Worm (Caenorhabditis elegans) whole organism, L3 larva: ENCODE data around the gene cutl-29.
A peak's percentile ranks its signal among the peaks of the same experiment; 100 is the strongest.

Experiments
- ama-1 ChIP-seq: fragments of 150-350 bp; optimal IDR thresholded peaks from 2 replicates; lab custom pipeline; 2018
- fkh-10 ChIP-seq: sonication (generic microtip); optimal IDR thresholded peaks from 2 replicates; lab custom pipeline; 2017; ENCODE audit warnings: missing biosample characterization, missing genetic modification reagents, missing genetic modification characterization
- mml-1 ChIP-seq: fragments of 150-350 bp; sonication (generic microtip); optimal IDR thresholded peaks from 3 replicates; lab custom pipeline; 2014; ENCODE audit warnings: missing biosample characterization, missing genetic modification characterization
- nhr-12 ChIP-seq: fragments of 150-350 bp; optimal IDR thresholded peaks from 2 replicates; lab custom pipeline; 2014; ENCODE audit warnings: missing biosample characterization, missing genetic modification characterization
- nhr-23 ChIP-seq: fragments of 150-350 bp; optimal IDR thresholded peaks from 2 replicates; lab custom pipeline; 2014; ENCODE audit warnings: missing biosample characterization, missing genetic modification reagents, missing genetic modification characterization
- pha-4 ChIP-seq: fragments of 150-350 bp; optimal IDR thresholded peaks from 2 replicates; lab custom pipeline; 2014; ENCODE audit warnings: missing biosample characterization, missing genetic modification reagents, missing genetic modification characterization
- pqm-1 ChIP-seq: fragments of 150-350 bp; optimal IDR thresholded peaks from 2 replicates; lab custom pipeline; 2017; ENCODE audit warnings: missing biosample characterization, missing genetic modification characterization, inconsistent platforms
- snpc-4 ChIP-seq: fragments of 150-350 bp; optimal IDR thresholded peaks from 2 replicates; lab custom pipeline; 2014; ENCODE audit warnings: missing biosample characterization, missing genetic modification characterization
- zag-1 ChIP-seq: fragments of 150-350 bp; optimal IDR thresholded peaks from 2 replicates; lab custom pipeline; 2014; ENCODE audit warnings: missing biosample characterization, missing genetic modification characterization
- ztf-11 ChIP-seq: fragments of 150-350 bp; optimal IDR thresholded peaks from 2 replicates; lab custom pipeline; 2014; ENCODE audit warnings: missing biosample characterization, missing genetic modification characterization

ce11 chrX:8252293-8252692 is 18.5 kb downstream of the cutl-29 start, which contains the start of gene M60.6:
- TF ChIP-seq snpc-4 (tag; lab: Kevin White, UChicago) (peak; percentile 34), zag-1 (tag; lab: Kevin White, UChicago) (no peak), ztf-11 (no peak), mml-1 (no peak), pqm-1 (tag; lab: Kevin White, UChicago) (no peak), ama-1 (lab: Kevin White, UChicago) (no peak), pha-4 (tag; lab: Kevin White, UChicago) (no peak), fkh-10 (GFP tag; lab: Kevin White, UChicago) (no peak), nhr-23 (tag; lab: Kevin White, UChicago) (peak; percentile 33), nhr-12 (tag; lab: Kevin White, UChicago) (no peak)
